Worm (Caenorhabditis elegans): ENCODE results near the gene F32D8.15.
A peak's percentile ranks its signal among the peaks of the same experiment; 100 is the strongest.

The F32D8.15 gene

ce11 chrV:10897172-10897571 lies 6.7 kb upstream of the F32D8.15 start (continued):
- TF ChIP-seq pag-3 (tag; optimal IDR thresholded peaks at IDR 0.05; ENCODE audit: borderline replicate concordance) (no peak), hlh-13 (GFP tag; optimal IDR thresholded peaks at IDR 0.05) (no peak), che-1 (tag; optimal IDR thresholded peaks at IDR 0.05) (peak; percentile 66), ceh-34 (tag; optimal IDR thresholded peaks at IDR 0.05) (peak; percentile 89), ref-2 (tag; optimal IDR thresholded peaks at IDR 0.05) (peak; percentile 85), sdc-2 (tag; optimal IDR thresholded peaks at IDR 0.05) (peak; percentile 52), ceh-45 (GFP tag; IDR thresholded peaks at IDR 0.05) (peak; percentile 47; the same call in 1 of the 2 replicates), unc-55 (GFP tag; optimal IDR thresholded peaks at IDR 0.05) (peak; percentile 93), dmd-4 (tag; optimal IDR thresholded peaks at IDR 0.05; ENCODE audit: borderline replicate concordance) (peak; percentile 23), ceh-48 (tag; optimal IDR thresholded peaks at IDR 0.05) (peak; percentile 49), tbx-7 (tag; optimal IDR thresholded peaks at IDR 0.05) (peak; percentile 26), ceh-18 (tag; optimal IDR thresholded peaks at IDR 0.05) (peak; percentile 88), ahr-1 (tag; optimal IDR thresholded peaks at IDR 0.05) (peak; percentile 65), unc-3 (GFP tag; conservative IDR thresholded peaks at IDR 0.05) (0 out of 2 replicates have a peak, but pooled peaks have one; percentile 36), unc-3 (tag; optimal IDR thresholded peaks at IDR 0.05) (no peak), eyg-1 (tag; optimal IDR thresholded peaks at IDR 0.05) (peak; percentile 67)

ce11 chrV:10898107-10898506 lies 5.7 kb upstream of the F32D8.15 start, which contains the start of gene F32D8.7:
Gene F32D8.7 (plus strand): TSS chrV:10898435.
- TF ChIP-seq C38D4.7 (GFP tag; optimal IDR thresholded peaks at IDR 0.05) (no peak), Y22D7AL.16 (tag; optimal IDR thresholded peaks at IDR 0.05) (no peak), zip-5 (tag; optimal IDR thresholded peaks at IDR 0.05) (no peak), nhr-11 (tag; optimal IDR thresholded peaks at IDR 0.05) (no peak), tbx-2 (tag; optimal IDR thresholded peaks at IDR 0.05) (no peak), fkh-10 (GFP tag; optimal IDR thresholded peaks at IDR 0.05) (no peak), sox-4 (tag; optimal IDR thresholded peaks at IDR 0.05) (no peak), sox-2 (GFP tag; IDR thresholded peaks at IDR 0.05) (no peak), elt-2 (tag; optimal IDR thresholded peaks at IDR 0.05) (no peak), lin-11 (tag; optimal IDR thresholded peaks at IDR 0.05) (no peak), ceh-24 (tag; optimal IDR thresholded peaks at IDR 0.05) (no peak), fkh-6 (tag; optimal IDR thresholded peaks at IDR 0.05) (no peak)

ce11 chrV:10898629-10899028 lies 5.2 kb upstream of the F32D8.15 start:
- TF ChIP-seq syd-9 (tag; optimal IDR thresholded peaks at IDR 0.05): no peak
- no peak for TF ChIP-seq elt-2 (tag; optimal IDR thresholded peaks at IDR 0.05)
- TF ChIP-seq pag-3 (tag; optimal IDR thresholded peaks at IDR 0.05; ENCODE audit: borderline replicate concordance): no peak
- no peak for TF ChIP-seq odd-2 (tag; optimal IDR thresholded peaks at IDR 0.05)
- no peak for TF ChIP-seq dmd-4 (tag; optimal IDR thresholded peaks at IDR 0.05; ENCODE audit: borderline replicate concordance)
- TF ChIP-seq K02D7.2 (tag; optimal IDR thresholded peaks at IDR 0.05): no peak
- no peak for TF ChIP-seq tbx-7 (tag; optimal IDR thresholded peaks at IDR 0.05)
- no peak for TF ChIP-seq nhr-11 (tag; optimal IDR thresholded peaks at IDR 0.05)
- no peak for TF ChIP-seq dve-1 (tag; optimal IDR thresholded peaks at IDR 0.05)
- no peak for TF ChIP-seq ceh-6 (GFP tag; optimal IDR thresholded peaks at IDR 0.05)
- no peak for TF ChIP-seq ceh-19 (GFP tag; optimal IDR thresholded peaks at IDR 0.05)
- no peak for TF ChIP-seq sdc-2 (tag; optimal IDR thresholded peaks at IDR 0.05)
- no peak for TF ChIP-seq unc-55 (GFP tag; optimal IDR thresholded peaks at IDR 0.05)
- no peak for TF ChIP-seq Y22D7AL.16 (tag; optimal IDR thresholded peaks at IDR 0.05)
- no peak for TF ChIP-seq ceh-14 (tag; optimal IDR thresholded peaks at IDR 0.05)
- TF ChIP-seq ref-2 (tag; optimal IDR thresholded peaks at IDR 0.05): no peak
- TF ChIP-seq pat-9 (tag; optimal IDR thresholded peaks at IDR 0.05): no peak
- TF ChIP-seq F13H6.1 (tag; optimal IDR thresholded peaks at IDR 0.05): no peak

ce11 chrV:10901125-10901524 lies 2.7 kb upstream of the F32D8.15 start, which contains the start of gene spp-16:
Gene spp-16 (minus strand): TSS chrV:10901303.
- TF ChIP-seq pha-2 (tag; optimal IDR thresholded peaks at IDR 0.05): no peak
- no peak for TF ChIP-seq T23F11.4 (GFP tag; optimal IDR thresholded peaks at IDR 0.05)
- no peak for TF ChIP-seq unc-42 (tag; optimal IDR thresholded peaks at IDR 0.05)
- no peak for TF ChIP-seq ztf-16 (tag; optimal IDR thresholded peaks at IDR 0.05)
- TF ChIP-seq K09A11.1 (tag; optimal IDR thresholded peaks at IDR 0.05; ENCODE audit: insufficient read depth): no peak
- TF ChIP-seq ceh-31 (tag; optimal IDR thresholded peaks at IDR 0.05): no peak
- no peak for TF ChIP-seq ceh-2 (tag; optimal IDR thresholded peaks at IDR 0.05)
- TF ChIP-seq ref-2 (tag; optimal IDR thresholded peaks at IDR 0.05): no peak
- no peak for TF ChIP-seq K02D7.2 (tag; optimal IDR thresholded peaks at IDR 0.05)
- no peak for TF ChIP-seq elt-4 (tag; optimal IDR thresholded peaks at IDR 0.05)
- TF ChIP-seq Y22D7AL.16 (tag; optimal IDR thresholded peaks at IDR 0.05): no peak
- no peak for TF ChIP-seq hlh-15 (tag; optimal IDR thresholded peaks at IDR 0.05)

All from whole organism, late embryonic.